Fruit fly (Drosophila melanogaster) whole organism, pupa: ENCODE data around the gene CG13983.

Experiments used
- CG10348 ChIP-seq: fragments of 200-800 bp; sonication (Bioruptor generic); IDR thresholded peaks from 2 replicates; pipeline ENCODE4 v1.3.6; 2022; ENCODE audit warnings: missing biosample characterization, missing genetic modification characterization
- CG4496 ChIP-seq: fragments of 200-800 bp; sonication (Bioruptor generic); IDR thresholded peaks from 3 replicates; pipeline ENCODE4 v1.3.6; 2022; ENCODE audit warnings: missing biosample characterization, missing genetic modification characterization
- CG9948 ChIP-seq: fragments of 200-800 bp; sonication (Bioruptor generic); optimal IDR thresholded peaks from 2 replicates; lab custom pipeline; 2018; ENCODE audit warnings: missing biosample characterization, mild to moderate bottlenecking, missing genetic modification characterization, moderate library complexity
- gl ChIP-seq: fragments of 200-800 bp; sonication (Bioruptor generic); optimal IDR thresholded peaks from 2 replicates; lab custom pipeline; 2018; ENCODE audit warnings: missing biosample characterization, mild to moderate bottlenecking, missing genetic modification characterization

dm6 chr2L:6308651-6309050 lies 44.4 kb upstream of the CG13983 start, which contains the start of the genes CG43922 and CG13984:
- TF ChIP-seq CG4496 (GFP tag; lab: Robert Waterston, UW) (no peak), gl (tag; lab: Kevin White, UChicago) (no peak), CG10348 (GFP tag; lab: Robert Waterston, UW) (no peak), CG9948 (no peak)
